Worm (Caenorhabditis elegans) whole organism, mixed stage, embryonic: ENCODE data around the gene T05C1.3.

Experiments used
- pha-4 ChIP-seq: fragments of 150-350 bp; optimal IDR thresholded peaks from 2 replicates; lab custom pipeline; 2018; ENCODE audit warnings: missing biosample characterization, missing genetic modification reagents, missing genetic modification characterization
- snpc-4 ChIP-seq: fragments of 150-350 bp; optimal IDR thresholded peaks from 2 replicates; lab custom pipeline; 2014; ENCODE audit warnings: missing biosample characterization, missing genetic modification characterization
- ztf-11 ChIP-seq: fragments of 150-350 bp; optimal IDR thresholded peaks from 2 replicates; lab custom pipeline; 2014; ENCODE audit warnings: missing biosample characterization, missing genetic modification characterization

- no peak for TF ChIP-seq pha-4 (tag; lab: Kevin White, UChicago)
- TF ChIP-seq snpc-4 (tag; lab: Kevin White, UChicago): no peak
- TF ChIP-seq ztf-11 (tag; lab: Kevin White, UChicago): no peak
These were observed 15.1 kb downstream of the T05C1.3 start for ce11 chrII:4474005-4474655.
